Fruit fly (Drosophila melanogaster): ENCODE measurements around the gene Eip78C.

dm6 chr3L:21292700-21293099, 66.3 kb downstream of the Eip78C start, which contains the start of gene Cpr78Ca:
- TF ChIP-seq ems (GFP tag; optimal IDR thresholded peaks at IDR 0.05) (no peak), CG17912 (GFP tag; optimal IDR thresholded peaks at IDR 0.05) (no peak), Sin3A (optimal IDR thresholded peaks at IDR 0.05) (no peak), NC2α (GFP tag; optimal IDR thresholded peaks at IDR 0.05) (no peak), knrl (GFP tag; IDR thresholded peaks at IDR 0.05; ENCODE audit: partially characterized antibody) (no peak), CG33557 (GFP tag; optimal IDR thresholded peaks at IDR 0.05) (no peak), Lpt (GFP tag; optimal IDR thresholded peaks at IDR 0.05) (no peak), maf-S (GFP tag; optimal IDR thresholded peaks at IDR 0.05) (no peak), ATbp (GFP tag; optimal IDR thresholded peaks at IDR 0.05) (no peak), ara (GFP tag; IDR thresholded peaks at IDR 0.05) (no peak), CG30403 (GFP tag; optimal IDR thresholded peaks at IDR 0.05) (no peak)

Measured in whole organism, embryonic.